Worm (Caenorhabditis elegans) whole organism, midembryonic: ENCODE data around the gene tofu-6.

Source experiments
- T22C8.4 ChIP-seq: fragments of 200-800 bp; sonication (Bioruptor generic); IDR thresholded peaks from 2 replicates; pipeline ENCODE4 v1.3.6; 2022; ENCODE audit warnings: missing genetic modification characterization, missing compliant biosample characterization
- cog-1 ChIP-seq: sonication (generic microtip); optimal IDR thresholded peaks from 2 replicates; lab custom pipeline; 2016; ENCODE audit warnings: missing genetic modification characterization, missing compliant biosample characterization
- flt-1 ChIP-seq: fragments of 200-800 bp; sonication (Bioruptor generic); IDR thresholded peaks from 2 replicates; pipeline ENCODE4 v1.3.6; 2022; ENCODE audit warnings: missing genetic modification characterization, missing compliant biosample characterization
- klf-2 ChIP-seq: fragments of 200-800 bp; sonication (Bioruptor generic); conservative IDR thresholded peaks from 2 replicates; pipeline ENCODE4 v1.3.6; 2022; ENCODE audit warnings: missing genetic modification reagents, missing genetic modification characterization, missing compliant biosample characterization
- med-1 ChIP-seq: sonication (generic microtip); optimal IDR thresholded peaks from 2 replicates; lab custom pipeline; 2017; ENCODE audit warnings: missing genetic modification characterization, mild to moderate bottlenecking, missing compliant biosample characterization, antibody characterized with exemption, missing genetic modification reagents; ENCODE audit not compliant: insufficient read depth
- ref-1 ChIP-seq: fragments of 200-800 bp; sonication (Bioruptor generic); conservative IDR thresholded peaks from 2 replicates; pipeline ENCODE4 v1.3.6; 2022; ENCODE audit warnings: missing genetic modification reagents, missing genetic modification characterization, missing compliant biosample characterization
- tab-1 ChIP-seq: fragments of 200-800 bp; sonication (Bioruptor generic); IDR thresholded peaks from 2 replicates; pipeline ENCODE4 v1.3.6; 2022; ENCODE audit warnings: missing genetic modification characterization, missing compliant biosample characterization
- ztf-23 ChIP-seq: fragments of 200-800 bp; sonication (Bioruptor generic); IDR thresholded peaks from 2 replicates; pipeline ENCODE4 v1.3.6; 2022; ENCODE audit warnings: missing genetic modification reagents, missing genetic modification characterization, missing compliant biosample characterization
- ztf-29 ChIP-seq: fragments of 200-800 bp; sonication (Bioruptor generic); IDR thresholded peaks from 2 replicates; pipeline ENCODE4 v1.3.6; 2022; ENCODE audit warnings: missing genetic modification reagents, missing genetic modification characterization, missing compliant biosample characterization

tofu-6 gene

ce11 chrII:5451278-5451677 lies 30.2 kb downstream of the tofu-6 start:
- TF ChIP-seq klf-2 (GFP tag; lab: Robert Waterston, UW), result no peak
- no peak for TF ChIP-seq ztf-29
- TF ChIP-seq med-1 (GFP tag; lab: Kevin White, UChicago), result no peak
- TF ChIP-seq ztf-23 (GFP tag; lab: Robert Waterston, UW), result no peak
- no peak for TF ChIP-seq T22C8.4 (GFP tag; lab: Robert Waterston, UW)
- no peak for TF ChIP-seq cog-1 (tag; lab: Kevin White, UChicago)
- no peak for TF ChIP-seq flt-1
- no peak for TF ChIP-seq tab-1 (GFP tag; lab: Robert Waterston, UW)

DNA sequence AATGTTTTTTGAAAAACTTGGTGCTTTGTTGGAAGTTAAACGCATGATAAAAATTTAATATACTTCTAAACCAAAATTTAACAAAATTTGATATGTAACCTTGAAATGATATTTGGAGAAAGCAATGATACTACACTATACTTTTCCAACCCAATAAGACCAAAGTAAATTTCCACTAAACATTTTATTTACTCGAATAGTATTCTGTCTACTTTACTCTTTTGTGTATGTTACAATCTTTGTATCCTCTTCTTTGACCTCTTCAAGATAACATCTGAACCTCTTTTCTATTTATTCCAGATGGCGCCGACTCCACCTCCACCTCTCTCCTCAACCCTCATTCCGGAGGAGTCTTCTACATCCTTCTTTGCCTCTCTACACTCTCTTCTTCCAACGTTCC lies 32.5 kb downstream of the tofu-6 start, which contains the start of gene dhs-5:
TSS of gene dhs-5 (plus strand) at position 301 of the 400 bp plus-strand sequence.
- TF ChIP-seq tab-1 (GFP tag; lab: Robert Waterston, UW) (no peak), cog-1 (tag; lab: Kevin White, UChicago) (no peak)

DNA sequence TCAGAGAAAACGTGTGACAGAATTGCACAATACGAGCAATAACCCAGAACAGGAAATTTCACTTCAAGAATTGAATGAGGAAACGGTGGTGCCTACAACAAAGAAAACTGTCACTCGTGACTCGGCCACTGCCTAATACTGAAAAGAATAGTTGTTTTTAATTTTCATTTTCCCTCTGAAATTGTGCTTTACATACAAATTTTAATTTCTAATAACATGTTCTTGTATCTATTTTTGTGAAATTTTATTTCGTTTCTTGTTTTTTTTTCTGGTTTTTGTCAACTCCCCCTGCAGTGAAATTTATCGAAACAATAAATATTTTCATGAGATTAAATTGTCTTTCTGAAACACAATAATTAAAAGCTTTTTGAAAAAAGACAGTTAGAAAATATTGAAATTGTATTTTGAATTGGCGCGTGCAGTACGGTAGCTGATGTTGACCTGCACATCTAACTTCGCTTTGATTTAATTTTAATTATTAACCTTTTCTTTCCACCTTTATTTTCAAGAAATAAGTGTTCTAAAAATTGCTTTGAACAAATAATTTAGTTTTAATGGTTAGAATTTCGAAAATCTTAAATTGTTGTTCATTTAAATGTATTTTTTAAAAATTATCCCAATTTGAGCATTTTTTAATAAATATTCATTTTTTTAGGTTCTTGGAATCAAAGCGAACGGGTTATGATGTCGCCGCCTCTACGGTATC lies 34.8 kb downstream of the tofu-6 start, which contains the start of gene daz-1:
TSS of gene daz-1 (plus strand) at position 656 of the 706 bp plus-strand sequence.
- TF ChIP-seq ztf-29, result no peak
- TF ChIP-seq flt-1, result no peak
- no peak for TF ChIP-seq klf-2 (GFP tag; lab: Robert Waterston, UW)
- TF ChIP-seq T22C8.4 (GFP tag; lab: Robert Waterston, UW), result no peak
- no peak for TF ChIP-seq ref-1 (GFP tag; lab: Robert Waterston, UW)
- no peak for TF ChIP-seq cog-1 (tag; lab: Kevin White, UChicago)
- TF ChIP-seq med-1 (GFP tag; lab: Kevin White, UChicago), result no peak
- no peak for TF ChIP-seq tab-1 (GFP tag; lab: Robert Waterston, UW)
- no peak for TF ChIP-seq ztf-23 (GFP tag; lab: Robert Waterston, UW)

DNA sequence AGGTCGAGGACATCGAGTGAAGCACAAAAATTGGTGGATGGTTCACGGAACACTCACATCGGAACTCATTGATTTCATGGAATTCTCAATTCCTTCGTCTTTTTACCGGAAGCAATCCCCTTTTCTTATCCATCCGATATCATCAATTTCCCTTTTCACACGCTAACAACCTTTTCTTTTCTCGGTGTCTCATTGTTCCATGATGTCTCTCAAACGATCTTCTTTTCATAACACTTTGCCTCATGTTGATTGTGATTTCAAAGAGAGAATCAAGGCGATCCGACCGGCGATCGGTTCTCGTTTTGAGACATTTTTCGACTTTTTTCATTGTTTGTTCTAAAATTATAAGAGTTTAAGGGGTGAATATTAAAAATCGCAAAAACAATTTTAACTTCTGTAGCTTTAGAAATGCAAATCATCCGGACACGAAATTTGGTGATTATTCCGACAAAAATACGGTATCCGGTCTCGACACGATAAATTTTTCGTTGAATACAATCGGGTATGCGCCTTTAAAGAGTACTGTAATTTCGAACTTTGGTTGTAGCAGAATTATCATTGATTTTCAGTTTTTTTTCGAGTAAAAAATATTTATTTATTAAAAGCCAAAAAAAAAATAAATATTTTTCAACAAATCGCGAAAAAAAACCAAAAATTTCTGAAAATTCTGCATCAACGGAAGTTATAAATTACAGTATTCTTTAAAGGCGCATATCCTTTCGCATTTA lies 37.8 kb downstream of the tofu-6 start:
- TF ChIP-seq med-1 (GFP tag; lab: Kevin White, UChicago), result no peak
- TF ChIP-seq cog-1 (tag; lab: Kevin White, UChicago), result no peak
- TF ChIP-seq ztf-23 (GFP tag; lab: Robert Waterston, UW), result no peak
- no peak for TF ChIP-seq T22C8.4 (GFP tag; lab: Robert Waterston, UW)
- TF ChIP-seq ztf-29, result no peak
- TF ChIP-seq flt-1, result no peak
- no peak for TF ChIP-seq tab-1 (GFP tag; lab: Robert Waterston, UW)
- no peak for TF ChIP-seq klf-2 (GFP tag; lab: Robert Waterston, UW)
- TF ChIP-seq ref-1 (GFP tag; lab: Robert Waterston, UW), result no peak

- no peak for TF ChIP-seq ztf-29
- no peak for TF ChIP-seq T22C8.4 (GFP tag; lab: Robert Waterston, UW)
- TF ChIP-seq klf-2 (GFP tag; lab: Robert Waterston, UW), result no peak
- no peak for TF ChIP-seq cog-1 (tag; lab: Kevin White, UChicago)
- TF ChIP-seq med-1 (GFP tag; lab: Kevin White, UChicago), result no peak
- TF ChIP-seq ztf-23 (GFP tag; lab: Robert Waterston, UW), result no peak
- no peak for TF ChIP-seq tab-1 (GFP tag; lab: Robert Waterston, UW)
- no peak for TF ChIP-seq flt-1
- TF ChIP-seq ref-1 (GFP tag; lab: Robert Waterston, UW), result no peak
Measured at ce11 chrII:5459534-5459933, 38.5 kb downstream of the tofu-6 start.

DNA sequence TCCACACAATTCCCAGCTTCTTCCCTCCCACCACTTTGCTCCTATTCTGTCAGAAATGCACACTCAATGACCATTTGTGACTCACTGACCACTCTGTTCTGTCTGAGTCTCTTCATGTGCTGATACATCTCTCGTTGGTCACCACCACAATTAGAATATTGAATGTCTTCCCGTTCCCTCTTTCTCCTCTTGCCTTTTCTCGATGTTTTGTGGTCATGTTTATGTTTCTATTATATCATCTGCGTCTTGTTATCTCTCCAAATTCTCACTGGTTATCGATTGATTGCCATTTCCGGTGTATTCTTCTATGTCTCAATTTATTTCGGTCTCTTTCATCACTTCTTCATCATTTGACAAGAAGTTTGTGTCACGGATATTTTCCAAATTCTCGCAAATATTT lies 39.9 kb downstream of the tofu-6 start:
- TF ChIP-seq cog-1 (tag; lab: Kevin White, UChicago), result peak; percentile 16
- TF ChIP-seq T22C8.4 (GFP tag; lab: Robert Waterston, UW), result peak; percentile 72
- TF ChIP-seq tab-1 (GFP tag; lab: Robert Waterston, UW), result no peak

DNA sequence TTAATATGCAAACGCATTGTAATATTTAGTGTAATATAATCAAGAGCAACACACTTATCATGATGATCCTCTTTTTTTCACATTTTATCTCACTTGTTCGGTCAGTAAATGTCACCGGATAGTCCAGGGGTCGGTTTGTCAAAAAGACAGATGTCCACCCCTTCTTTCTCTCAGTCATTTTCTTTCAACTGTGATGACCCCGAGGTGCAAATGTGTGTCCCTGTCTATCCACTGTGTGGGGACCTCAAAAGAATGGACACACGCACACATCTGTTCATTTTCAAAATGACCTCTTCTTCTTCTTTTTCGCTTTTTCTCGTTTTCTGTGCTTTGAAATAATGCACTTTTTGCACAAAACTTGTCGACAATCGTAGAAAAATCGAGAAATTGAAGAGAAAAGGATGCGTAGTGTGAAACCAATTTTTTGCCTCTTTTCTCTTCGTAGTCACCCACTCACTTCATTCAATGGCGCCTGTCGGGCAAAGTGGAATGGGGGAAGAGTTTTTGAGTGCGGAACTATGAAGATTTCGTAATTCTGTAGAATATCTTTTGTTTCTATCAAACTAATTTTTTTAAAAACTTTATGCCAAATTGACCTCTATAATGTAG lies 42.7 kb downstream of the tofu-6 start:
- TF ChIP-seq cog-1 (tag; lab: Kevin White, UChicago) (no peak), ref-1 (GFP tag; lab: Robert Waterston, UW) (no peak), T22C8.4 (GFP tag; lab: Robert Waterston, UW) (no peak), klf-2 (GFP tag; lab: Robert Waterston, UW) (no peak), tab-1 (GFP tag; lab: Robert Waterston, UW) (no peak), med-1 (GFP tag; lab: Kevin White, UChicago) (no peak), flt-1 (no peak), ztf-23 (GFP tag; lab: Robert Waterston, UW) (no peak), ztf-29 (no peak)

DNA sequence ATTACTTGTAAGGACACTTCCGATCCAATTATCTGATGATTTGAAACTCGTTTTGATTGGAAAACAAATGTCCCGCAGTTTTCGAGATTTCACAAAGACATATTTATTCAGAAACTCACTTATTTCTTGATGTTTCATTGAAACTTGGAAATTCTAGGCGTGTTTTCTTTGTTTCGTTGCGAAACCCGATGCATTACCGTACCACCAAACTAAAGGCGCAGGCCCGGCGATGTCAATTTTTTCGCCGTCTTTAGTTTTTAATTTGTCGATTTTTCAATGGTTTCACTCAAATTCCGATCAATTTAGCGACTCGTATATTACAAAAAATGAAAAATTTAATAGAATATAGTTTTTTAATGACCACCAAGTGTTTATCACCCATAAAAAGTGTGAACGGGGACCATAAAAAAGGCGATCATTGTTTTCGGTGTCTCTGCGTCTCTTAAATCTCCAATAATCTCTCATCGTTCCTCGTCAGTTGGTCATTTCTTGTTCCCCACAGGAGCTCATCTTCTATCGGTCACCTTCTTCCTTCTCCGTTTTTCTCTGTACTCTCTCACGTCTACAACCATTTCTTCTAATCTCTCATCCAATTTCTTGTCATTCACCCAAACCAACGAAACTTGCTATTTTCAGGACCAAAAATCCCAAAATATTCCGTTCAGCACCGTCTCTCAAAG lies 44.8 kb downstream of the tofu-6 start, which contains the start of gene clr-1:
TSS of gene clr-1 (plus strand) at position 630 of the 680 bp plus-strand sequence.
- TF ChIP-seq ref-1 (GFP tag; lab: Robert Waterston, UW), result no peak
- TF ChIP-seq ztf-29, result no peak
- no peak for TF ChIP-seq klf-2 (GFP tag; lab: Robert Waterston, UW)
- TF ChIP-seq cog-1 (tag; lab: Kevin White, UChicago), result no peak
- TF ChIP-seq T22C8.4 (GFP tag; lab: Robert Waterston, UW), result no peak
- TF ChIP-seq med-1 (GFP tag; lab: Kevin White, UChicago), result no peak
- TF ChIP-seq ztf-23 (GFP tag; lab: Robert Waterston, UW), result no peak
- no peak for TF ChIP-seq tab-1 (GFP tag; lab: Robert Waterston, UW)
- TF ChIP-seq flt-1, result no peak
